Worm (Caenorhabditis elegans) whole organism, L1 larva: ENCODE results near the gene rike-1.

Source experiments
- C04F5.9 ChIP-seq: sonication (generic microtip); optimal IDR thresholded peaks from 2 replicates; lab custom pipeline; 2016; ENCODE audit warnings: missing genetic modification characterization, missing compliant biosample characterization
- C16A3.4 ChIP-seq: fragments of 150-350 bp; optimal IDR thresholded peaks from 2 replicates; lab custom pipeline; 2014; ENCODE audit warnings: missing biosample characterization, missing genetic modification characterization
- aha-1 ChIP-seq: fragments of 150-350 bp; optimal IDR thresholded peaks from 2 replicates; lab custom pipeline; 2014; ENCODE audit warnings: missing biosample characterization, missing genetic modification characterization
- ama-1 ChIP-seq: fragments of 150-350 bp; optimal IDR thresholded peaks from 2 replicates; lab custom pipeline; 2014
- ceh-8 ChIP-seq: fragments of 200-800 bp; sonication (Bioruptor generic); optimal IDR thresholded peaks from 2 replicates; lab custom pipeline; 2018; ENCODE audit warnings: mild to moderate bottlenecking, missing genetic modification characterization, moderate library complexity, missing compliant biosample characterization
- ceh-88 ChIP-seq: fragments of 200-800 bp; sonication (Bioruptor generic); IDR thresholded peaks from 2 replicates; pipeline ENCODE4 v1.3.6; 2022; ENCODE audit warnings: missing genetic modification characterization, missing compliant biosample characterization
- dpl-1 ChIP-seq, 3 experiments: fragments of 150-350 bp in 2 of 3; sonication (generic microtip) in 1 of 3; optimal IDR thresholded peaks; 2 replicates each; lab custom pipeline; 2014 to 2017; ENCODE audit warnings: missing biosample characterization in 3 of 3, missing genetic modification characterization in 3 of 3, missing genetic modification reagents in 3 of 3
- efl-1 ChIP-seq, 4 experiments: fragments of 150-350 bp; optimal IDR thresholded peaks in 3 of 4; peaks in 1 of 4; 1 replicate in 1 of 4; 2 replicates in 3 of 4; lab custom pipeline; 2014; ENCODE audit warnings: missing biosample characterization in 2 of 4, missing genetic modification characterization in 2 of 4, missing genetic modification reagents in 2 of 4
- egl-13 ChIP-seq: sonication (generic microtip); optimal IDR thresholded peaks from 2 replicates; lab custom pipeline; 2016; ENCODE audit warnings: missing genotype, missing genetic modification reagents, missing genetic modification characterization, missing compliant biosample characterization
- elt-2 ChIP-seq: sonication (generic microtip); optimal IDR thresholded peaks from 2 replicates; lab custom pipeline; 2016; ENCODE audit warnings: missing genetic modification characterization, mild to moderate bottlenecking, inconsistent platforms, missing compliant biosample characterization, missing genetic modification reagents
- elt-3 ChIP-seq, 6 experiments: fragments of 150-350 bp in 1 of 6; sonication (generic microtip); optimal IDR thresholded peaks; 2 replicates each; lab custom pipeline; 2017 to 2018; ENCODE audit warnings: missing biosample characterization in 6 of 6, missing genetic modification characterization in 6 of 6, inconsistent platforms in 1 of 6
- fkh-10 ChIP-seq: sonication (generic microtip); optimal IDR thresholded peaks from 2 replicates; lab custom pipeline; 2017; ENCODE audit warnings: missing biosample characterization, missing genetic modification reagents, missing genetic modification characterization
- fkh-4 ChIP-seq: sonication (generic microtip); optimal IDR thresholded peaks from 2 replicates; lab custom pipeline; 2016; ENCODE audit warnings: missing compliant biosample characterization, missing genetic modification characterization, borderline replicate concordance
- fkh-8 ChIP-seq: sonication (generic microtip); optimal IDR thresholded peaks from 2 replicates; lab custom pipeline; 2016; ENCODE audit warnings: mild to moderate bottlenecking, missing genetic modification characterization, missing compliant biosample characterization
- hlh-4 ChIP-seq: sonication (generic microtip); optimal IDR thresholded peaks from 2 replicates; lab custom pipeline; 2016; ENCODE audit warnings: mild to moderate bottlenecking, missing genetic modification characterization, missing compliant biosample characterization
- isw-1 ChIP-seq: fragments of 200-800 bp; sonication (Bioruptor generic); IDR thresholded peaks from 2 replicates; pipeline ENCODE4 v1.3.6; 2022; ENCODE audit warnings: missing genetic modification characterization, missing compliant biosample characterization
- lin-13 ChIP-seq: fragments of 150-350 bp; optimal IDR thresholded peaks from 2 replicates; lab custom pipeline; 2014; ENCODE audit warnings: missing biosample characterization, missing genetic modification reagents, missing genetic modification characterization
- lin-14 ChIP-seq: fragments of 200-800 bp; sonication (Bioruptor generic); optimal IDR thresholded peaks from 2 replicates; lab custom pipeline; 2018; ENCODE audit warnings: mild to moderate bottlenecking, missing genetic modification characterization, moderate library complexity, missing compliant biosample characterization
- lin-15B ChIP-seq: fragments of 150-350 bp; sonication (generic microtip); optimal IDR thresholded peaks from 3 replicates; lab custom pipeline; 2014; ENCODE audit warnings: missing biosample characterization, missing genetic modification characterization
- lir-3 ChIP-seq: sonication (generic microtip); optimal IDR thresholded peaks from 2 replicates; lab custom pipeline; 2016; ENCODE audit warnings: mild to moderate bottlenecking, missing genetic modification characterization, moderate library complexity, missing compliant biosample characterization; ENCODE audit not compliant: poor library complexity
- lsy-2 ChIP-seq, 2 experiments: fragments of 150-350 bp; optimal IDR thresholded peaks; 2 replicates each; lab custom pipeline; 2014; ENCODE audit warnings: missing biosample characterization in 2 of 2, missing genetic modification characterization in 2 of 2
- mab-9 ChIP-seq: fragments of 200-800 bp; sonication (Bioruptor generic); IDR thresholded peaks from 2 replicates; pipeline ENCODE4 v1.3.6; 2022; ENCODE audit warnings: missing genetic modification reagents, missing genetic modification characterization, missing compliant biosample characterization
- mdl-1 ChIP-seq, 2 experiments: fragments of 150-350 bp; optimal IDR thresholded peaks; 2 replicates each; lab custom pipeline; 2014 to 2017; ENCODE audit warnings: missing biosample characterization in 2 of 2, missing genetic modification characterization in 2 of 2, inconsistent platforms in 1 of 2
- mef-2 ChIP-seq: fragments of 150-350 bp; optimal IDR thresholded peaks from 2 replicates; lab custom pipeline; 2014; ENCODE audit warnings: missing biosample characterization, missing genetic modification characterization
- mep-1 ChIP-seq: fragments of 150-350 bp; optimal IDR thresholded peaks from 2 replicates; lab custom pipeline; 2014; ENCODE audit warnings: missing biosample characterization, missing genetic modification characterization
- nhr-11 ChIP-seq: fragments of 150-350 bp; optimal IDR thresholded peaks from 2 replicates; lab custom pipeline; 2014; ENCODE audit warnings: missing biosample characterization, missing genetic modification characterization
- nhr-19 ChIP-seq: fragments of 200-800 bp; sonication (Bioruptor generic); conservative IDR thresholded peaks from 2 replicates; pipeline ENCODE4 v1.3.6; 2022; ENCODE audit warnings: missing genetic modification characterization, missing compliant biosample characterization
- nhr-237 ChIP-seq: fragments of 150-350 bp; optimal IDR thresholded peaks from 2 replicates; lab custom pipeline; 2014; ENCODE audit warnings: missing biosample characterization, missing genetic modification characterization
- nhr-28 ChIP-seq: fragments of 150-350 bp; optimal IDR thresholded peaks from 2 replicates; lab custom pipeline; 2014; ENCODE audit warnings: missing biosample characterization, missing genetic modification characterization
- nhr-47 ChIP-seq: sonication (generic microtip); optimal IDR thresholded peaks from 2 replicates; lab custom pipeline; 2016; ENCODE audit warnings: mild to moderate bottlenecking, missing genetic modification characterization, moderate library complexity, missing compliant biosample characterization
- nhr-71 ChIP-seq: sonication (generic microtip); optimal IDR thresholded peaks from 2 replicates; lab custom pipeline; 2016; ENCODE audit warnings: mild to moderate bottlenecking, missing genetic modification characterization, moderate library complexity, missing compliant biosample characterization
- nhr-84 ChIP-seq: sonication (generic microtip); optimal IDR thresholded peaks from 2 replicates; lab custom pipeline; 2017; ENCODE audit warnings: missing biosample characterization, missing genetic modification characterization
- nhr-85 ChIP-seq: sonication (generic microtip); peaks from one replicate; lab custom pipeline; 2016; ENCODE audit warnings: missing genetic modification characterization, inconsistent platforms, missing compliant biosample characterization
- nhr-90 ChIP-seq: sonication (generic microtip); optimal IDR thresholded peaks from 2 replicates; lab custom pipeline; 2016; ENCODE audit warnings: mild to moderate bottlenecking, missing genetic modification characterization, missing compliant biosample characterization; ENCODE audit not compliant: poor library complexity
- pqm-1 ChIP-seq: sonication (generic microtip); optimal IDR thresholded peaks from 3 replicates; lab custom pipeline; 2017; ENCODE audit warnings: missing biosample characterization, missing genetic modification characterization
- rnt-1 ChIP-seq: sonication (generic microtip); optimal IDR thresholded peaks from 2 replicates; lab custom pipeline; 2016; ENCODE audit warnings: mild to moderate bottlenecking, missing genetic modification characterization, moderate library complexity, missing compliant biosample characterization
- snpc-4 ChIP-seq: fragments of 150-350 bp; optimal IDR thresholded peaks from 2 replicates; lab custom pipeline; 2014; ENCODE audit warnings: missing biosample characterization, missing genetic modification characterization
- snu-23 ChIP-seq: sonication (generic microtip); optimal IDR thresholded peaks from 2 replicates; lab custom pipeline; 2016; ENCODE audit warnings: missing genetic modification characterization, missing compliant biosample characterization
- sptf-1 ChIP-seq: fragments of 150-350 bp; optimal IDR thresholded peaks from 2 replicates; lab custom pipeline; 2014; ENCODE audit warnings: missing biosample characterization, missing genetic modification characterization
- swsn-7 ChIP-seq: sonication (generic microtip); optimal IDR thresholded peaks from 2 replicates; lab custom pipeline; 2016; ENCODE audit warnings: missing genetic modification characterization, missing compliant biosample characterization
- tbx-2 ChIP-seq: sonication (generic microtip); optimal IDR thresholded peaks from 2 replicates; lab custom pipeline; 2016; ENCODE audit warnings: missing genetic modification characterization, missing compliant biosample characterization
- tlp-1 ChIP-seq: fragments of 150-350 bp; optimal IDR thresholded peaks from 2 replicates; lab custom pipeline; 2014; ENCODE audit warnings: missing biosample characterization, missing genetic modification characterization
- unc-130 ChIP-seq: fragments of 150-350 bp; optimal IDR thresholded peaks from 2 replicates; lab custom pipeline; 2017; ENCODE audit warnings: missing biosample characterization, missing genetic modification characterization, inconsistent platforms
- xbp-1 ChIP-seq: sonication (generic microtip); optimal IDR thresholded peaks from 2 replicates; lab custom pipeline; 2016; ENCODE audit warnings: missing genetic modification characterization, missing compliant biosample characterization
- zag-1 ChIP-seq: fragments of 150-350 bp; optimal IDR thresholded peaks from 2 replicates; lab custom pipeline; 2014; ENCODE audit warnings: missing biosample characterization, missing genetic modification characterization
- zip-4 ChIP-seq: fragments of 200-800 bp; sonication (Bioruptor generic); optimal IDR thresholded peaks from 2 replicates; lab custom pipeline; 2018; ENCODE audit warnings: mild to moderate bottlenecking, missing genetic modification characterization, moderate library complexity, missing compliant biosample characterization
- ztf-4 ChIP-seq: fragments of 150-350 bp; optimal IDR thresholded peaks from 2 replicates; lab custom pipeline; 2014; ENCODE audit warnings: missing biosample characterization, missing genetic modification characterization

rike-1 gene

ce11 chrV:14506713-14507675 lies 38.7 kb downstream of the rike-1 start (continued):
- TF ChIP-seq ztf-4 (tag; lab: Kevin White, UChicago) (no peak), nhr-237 (tag; lab: Kevin White, UChicago) (no peak), lsy-2 (tag; optimal IDR thresholded peaks at IDR 0.05; lab: Kevin White, UChicago) (no peak), mef-2 (tag; lab: Kevin White, UChicago) (no peak), C16A3.4 (tag; lab: Kevin White, UChicago) (peak; percentile 18), rnt-1 (tag; lab: Kevin White, UChicago) (peak; percentile 43), zip-4 (no peak), mdl-1 (tag; optimal IDR thresholded peaks at IDR 0.05; lab: Kevin White, UChicago) (no peak), elt-3 (tag; optimal IDR thresholded peaks at IDR 0.05; lab: Kevin White, UChicago) (peak in 2 of 6 experiments; percentile 37 to 59), nhr-11 (no peak), fkh-8 (tag; lab: Kevin White, UChicago) (no peak), snu-23 (GFP tag; lab: Kevin White, UChicago) (peak; percentile 18), lin-14 (GFP tag; lab: Kevin White, UChicago) (peak; percentile 73), tbx-2 (tag; lab: Kevin White, UChicago) (no peak), lin-15B (tag; lab: Kevin White, UChicago) (no peak), egl-13 (tag; lab: Kevin White, UChicago) (no peak), hlh-4 (no peak)

- TF ChIP-seq unc-130 (tag; lab: Kevin White, UChicago): no peak
- TF ChIP-seq mab-9 (GFP tag; lab: Robert Waterston, UW): no peak
- TF ChIP-seq ama-1 (lab: Kevin White, UChicago): no peak
- TF ChIP-seq lir-3 (tag; lab: Kevin White, UChicago): no peak
- TF ChIP-seq snu-23 (GFP tag; lab: Kevin White, UChicago): no peak
- no peak for TF ChIP-seq swsn-7 (tag; lab: Kevin White, UChicago)
- no peak for TF ChIP-seq snpc-4 (tag; lab: Kevin White, UChicago)
- TF ChIP-seq elt-2 (tag; lab: Kevin White, UChicago): peak; percentile 83
- no peak for TF ChIP-seq ceh-88
- TF ChIP-seq sptf-1 (tag; lab: Kevin White, UChicago): no peak
- TF ChIP-seq aha-1: no peak
- no peak for TF ChIP-seq mdl-1 (tag; optimal IDR thresholded peaks at IDR 0.05; lab: Kevin White, UChicago)
- no peak for TF ChIP-seq isw-1 (GFP tag; lab: Robert Waterston, UW)
- TF ChIP-seq hlh-4: no peak
- no peak for TF ChIP-seq ztf-4 (tag; lab: Kevin White, UChicago)
- no peak for TF ChIP-seq lin-15B (tag; lab: Kevin White, UChicago)
- TF ChIP-seq tlp-1: peak; percentile 31
- TF ChIP-seq mep-1 (tag; lab: Kevin White, UChicago): no peak
- peak; percentile 62 for TF ChIP-seq lin-14 (GFP tag; lab: Kevin White, UChicago)
- no peak for TF ChIP-seq ceh-8 (GFP tag; lab: Kevin White, UChicago)
- no peak for TF ChIP-seq C16A3.4 (tag; lab: Kevin White, UChicago)
- TF ChIP-seq nhr-237 (tag; lab: Kevin White, UChicago): no peak
- no peak for TF ChIP-seq xbp-1 (tag; lab: Kevin White, UChicago)
- no peak for TF ChIP-seq lin-13 (GFP tag; lab: Kevin White, UChicago)
- TF ChIP-seq nhr-28: no peak
- no peak for TF ChIP-seq C04F5.9
- TF ChIP-seq nhr-90 (tag; lab: Kevin White, UChicago): no peak
- no peak for TF ChIP-seq nhr-71 (tag; lab: Kevin White, UChicago)
- TF ChIP-seq pqm-1 (tag; lab: Kevin White, UChicago): peak; percentile 80
- no peak for TF ChIP-seq fkh-4 (tag; lab: Kevin White, UChicago)
- no peak for TF ChIP-seq fkh-10 (GFP tag; lab: Kevin White, UChicago)
- TF ChIP-seq nhr-85 (tag; lab: Kevin White, UChicago): peak; percentile 71
- no peak for TF ChIP-seq nhr-84 (tag; lab: Kevin White, UChicago)
- no peak for TF ChIP-seq nhr-47 (tag; lab: Kevin White, UChicago)
- TF ChIP-seq zip-4: no peak
- no peak for TF ChIP-seq fkh-8 (tag; lab: Kevin White, UChicago)
- TF ChIP-seq dpl-1 (GFP tag; optimal IDR thresholded peaks at IDR 0.05; lab: Kevin White, UChicago): no peak
- no peak for TF ChIP-seq nhr-19 (GFP tag; lab: Robert Waterston, UW)
- no peak for TF ChIP-seq zag-1
- TF ChIP-seq efl-1 (optimal IDR thresholded peaks at IDR 0.05; lab: Kevin White, UChicago): no peak
- no peak for TF ChIP-seq efl-1 (GFP tag; optimal IDR thresholded peaks at IDR 0.05 in 1 of 2; lab: Kevin White, UChicago)
- TF ChIP-seq egl-13 (tag; lab: Kevin White, UChicago): no peak
Observed at ce11 chrV:14505745-14506214, 39.9 kb downstream of the rike-1 start.
